Worm (Caenorhabditis elegans): ENCODE measurements around the gene clec-74.

ce11 chrIV:4008440-4008839 lies 51.6 kb downstream of the clec-74 start:
- TF ChIP-seq lin-26 (GFP tag; IDR thresholded peaks at IDR 0.05) (no peak), nhr-90 (tag; optimal IDR thresholded peaks at IDR 0.05) (no peak), ccch-3 (GFP tag; optimal IDR thresholded peaks at IDR 0.05) (no peak), him-1 (tag; optimal IDR thresholded peaks at IDR 0.05) (no peak), F10E7.11 (tag; optimal IDR thresholded peaks at IDR 0.05) (no peak), zfh-2 (GFP tag; conservative IDR thresholded peaks at IDR 0.05) (no peak), B0035.1 (tag; optimal IDR thresholded peaks at IDR 0.05) (no peak), hlh-12 (tag; optimal IDR thresholded peaks at IDR 0.05) (no peak), sea-2 (GFP tag; IDR thresholded peaks at IDR 0.05) (no peak), ets-4 (GFP tag; optimal IDR thresholded peaks at IDR 0.05) (no peak), sptf-2 (GFP tag; optimal IDR thresholded peaks at IDR 0.05) (no peak), K12H6.12 (tag; optimal IDR thresholded peaks at IDR 0.05) (no peak)
